Fruit fly (Drosophila melanogaster) whole organism: ENCODE measurements around the gene CG43841.

Experiments used
- CG8478 ChIP-seq: fragments of >200 bp; optimal IDR thresholded peaks from 2 replicates; lab custom pipeline; 2018; ENCODE audit warnings: inconsistent platforms
- Dll ChIP-seq: fragments of >200 bp; optimal IDR thresholded peaks from 2 replicates; lab custom pipeline; 2017
- EcR ChIP-seq, 2 experiments: fragments of >200 bp; optimal IDR thresholded peaks; 2 replicates each; lab custom pipeline; 2017; ENCODE audit warnings: missing biosample characterization in 2 of 2, missing genetic modification characterization in 2 of 2, missing genetic modification reagents in 2 of 2
- pan ChIP-seq: fragments of >200 bp; optimal IDR thresholded peaks from 2 replicates; lab custom pipeline; 2017
- psq ChIP-seq: fragments of >200 bp; optimal IDR thresholded peaks from 2 replicates; lab custom pipeline; 2017
- usp ChIP-seq: fragments of >200 bp; optimal IDR thresholded peaks from 2 replicates; lab custom pipeline; 2017; ENCODE audit warnings: missing biosample characterization, missing genetic modification characterization, mixed read lengths

Gene CG43841

dm6 chrX:18439367-18439766 lies at the start of gene CG43841:
CG43841 (plus strand) TSS chrX:18439667.
- no peak for TF ChIP-seq usp (GFP tag; lab: Kevin White, UChicago)
- no peak for TF ChIP-seq psq (lab: Kevin White, UChicago)
- TF ChIP-seq Dll (lab: Kevin White, UChicago) = no peak
- no peak for TF ChIP-seq CG8478
- no peak for TF ChIP-seq pan (lab: Kevin White, UChicago)
- no peak for TF ChIP-seq EcR (GFP tag; optimal IDR thresholded peaks at IDR 0.05; lab: Kevin White, UChicago)

DNA sequence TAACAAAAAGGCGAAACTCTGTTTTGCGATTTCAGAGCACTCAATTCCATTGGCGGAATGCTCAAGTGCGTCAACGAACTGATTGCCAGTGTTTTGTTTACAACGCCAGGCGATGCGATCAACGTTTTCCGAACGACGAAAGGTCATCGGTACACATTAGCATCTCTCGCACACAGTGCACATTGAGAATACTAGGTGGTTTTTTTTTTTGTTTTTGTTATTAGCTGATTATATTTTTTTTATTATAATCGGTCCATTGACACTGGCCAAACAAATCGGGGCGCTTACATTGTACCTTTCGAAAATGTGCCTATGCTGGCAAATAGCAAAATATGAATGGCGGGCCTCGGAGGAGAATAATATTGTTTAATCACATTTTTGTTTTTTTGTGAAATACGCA lies 44.3 kb upstream of the CG43841 start:
- TF ChIP-seq EcR (GFP tag; optimal IDR thresholded peaks at IDR 0.05; lab: Kevin White, UChicago) (no peak), psq (lab: Kevin White, UChicago) (no peak), Dll (lab: Kevin White, UChicago) (no peak), usp (GFP tag; lab: Kevin White, UChicago) (no peak), CG8478 (no peak), pan (lab: Kevin White, UChicago) (no peak)

- no peak for TF ChIP-seq usp (GFP tag; lab: Kevin White, UChicago)
- no peak for TF ChIP-seq EcR (GFP tag; optimal IDR thresholded peaks at IDR 0.05; lab: Kevin White, UChicago)
- TF ChIP-seq CG8478 = no peak
- TF ChIP-seq Dll (lab: Kevin White, UChicago) = no peak
- no peak for TF ChIP-seq pan (lab: Kevin White, UChicago)
- TF ChIP-seq psq (lab: Kevin White, UChicago) = no peak
Measured at dm6 chrX:18399965-18400364, 39.5 kb upstream of the CG43841 start, which contains the start of gene CG34328. CG34328 (minus strand) TSS chrX:18400065.

- TF ChIP-seq Dll (lab: Kevin White, UChicago) = no peak
- TF ChIP-seq CG8478 = no peak
- no peak for TF ChIP-seq pan (lab: Kevin White, UChicago)
- TF ChIP-seq usp (GFP tag; lab: Kevin White, UChicago) = no peak
- TF ChIP-seq EcR (GFP tag; optimal IDR thresholded peaks at IDR 0.05; lab: Kevin White, UChicago) = no peak
- TF ChIP-seq psq (lab: Kevin White, UChicago) = no peak
Measured at dm6 chrX:18402564-18402963, 36.9 kb upstream of the CG43841 start.

DNA sequence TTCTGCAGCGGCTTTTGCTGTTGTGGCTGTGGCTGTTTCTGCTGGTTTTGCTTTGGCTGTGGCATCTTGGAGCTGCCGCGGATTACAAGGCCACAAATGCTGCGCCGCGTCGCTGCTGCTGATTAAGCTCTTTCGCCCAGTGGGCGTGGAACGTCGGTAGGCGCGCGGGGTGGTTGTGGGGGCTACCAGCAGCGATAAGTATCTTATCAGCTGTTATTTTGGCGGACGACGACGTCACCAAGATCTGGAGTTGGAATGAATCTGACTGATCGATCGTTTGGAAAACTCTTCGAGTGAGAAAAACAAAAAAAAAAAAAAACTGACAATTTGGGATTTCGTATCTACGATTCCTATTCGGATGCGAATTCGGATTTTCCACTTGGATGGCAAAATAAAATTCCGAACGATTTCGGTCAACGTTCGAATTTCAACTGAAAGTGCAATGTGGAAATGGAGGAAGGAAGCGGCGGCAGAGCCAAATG lies 35.3 kb upstream of the CG43841 start:
- TF ChIP-seq psq (lab: Kevin White, UChicago) (no peak), Dll (lab: Kevin White, UChicago) (no peak), pan (lab: Kevin White, UChicago) (no peak), EcR (GFP tag; optimal IDR thresholded peaks at IDR 0.05; lab: Kevin White, UChicago) (no peak), usp (GFP tag; lab: Kevin White, UChicago) (no peak), CG8478 (no peak)

- TF ChIP-seq Dll (lab: Kevin White, UChicago) (peak; percentile 95), CG8478 (no peak), pan (lab: Kevin White, UChicago) (peak; percentile 82), EcR (GFP tag; optimal IDR thresholded peaks at IDR 0.05; lab: Kevin White, UChicago) (no peak), usp (GFP tag; lab: Kevin White, UChicago) (no peak), psq (lab: Kevin White, UChicago) (no peak)
Measured at dm6 chrX:18404632-18405238, 34.7 kb upstream of the CG43841 start.

DNA sequence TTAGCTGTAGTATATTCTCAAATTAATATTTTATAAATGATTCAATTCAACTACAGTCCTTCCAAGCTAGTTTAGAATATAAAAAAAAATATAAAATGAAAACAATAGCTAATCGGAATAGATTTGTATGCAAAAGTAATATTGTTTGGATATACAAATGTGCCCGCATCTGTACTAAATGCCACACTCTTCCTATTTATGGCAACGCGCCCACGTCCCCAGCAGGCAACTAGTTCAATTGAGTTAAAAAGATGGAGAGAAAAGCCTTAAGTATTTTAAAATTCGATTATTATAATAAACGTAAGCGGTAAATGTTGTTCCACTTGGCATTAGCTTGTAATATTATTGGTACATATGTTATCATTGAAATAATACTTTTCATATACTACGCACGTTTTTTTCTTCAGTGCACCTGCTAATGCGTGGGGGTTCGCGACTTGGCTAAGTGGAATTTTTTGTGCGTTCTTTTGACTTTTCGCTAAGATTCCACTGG lies 33.9 kb upstream of the CG43841 start:
- TF ChIP-seq psq (lab: Kevin White, UChicago) = no peak
- no peak for TF ChIP-seq usp (GFP tag; lab: Kevin White, UChicago)
- TF ChIP-seq EcR (GFP tag; optimal IDR thresholded peaks at IDR 0.05; lab: Kevin White, UChicago) = no peak
- no peak for TF ChIP-seq pan (lab: Kevin White, UChicago)
- no peak for TF ChIP-seq Dll (lab: Kevin White, UChicago)
- no peak for TF ChIP-seq CG8478

- no peak for TF ChIP-seq psq (lab: Kevin White, UChicago)
Measured at dm6 chrX:18406593-18407393, 32.7 kb upstream of the CG43841 start.

- TF ChIP-seq pan (lab: Kevin White, UChicago) = no peak
- TF ChIP-seq CG8478 = no peak
- no peak for TF ChIP-seq usp (GFP tag; lab: Kevin White, UChicago)
- TF ChIP-seq psq (lab: Kevin White, UChicago) = no peak
- TF ChIP-seq Dll (lab: Kevin White, UChicago) = no peak
- no peak for TF ChIP-seq EcR (GFP tag; optimal IDR thresholded peaks at IDR 0.05; lab: Kevin White, UChicago)
Measured at dm6 chrX:18407394-18407721, 32.1 kb upstream of the CG43841 start.

DNA sequence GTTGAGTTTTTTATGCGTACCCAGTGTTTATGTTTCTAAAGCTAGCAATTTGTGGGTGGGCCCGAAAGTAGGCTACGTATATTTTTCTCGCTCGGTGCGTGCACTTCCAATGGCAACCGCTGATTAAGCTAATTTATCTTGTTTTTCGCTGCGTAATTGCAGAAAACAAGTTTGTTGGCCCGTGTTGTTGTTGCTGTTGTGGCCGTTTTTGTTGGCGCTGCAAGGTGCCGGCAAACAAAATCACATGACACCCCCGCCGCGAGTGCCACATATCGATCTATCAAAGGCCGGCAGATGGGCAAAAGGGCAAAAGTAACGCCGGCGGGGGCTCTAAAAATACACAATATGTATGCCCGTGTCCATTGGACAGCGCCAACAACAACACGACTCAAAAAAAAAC lies 30.0 kb upstream of the CG43841 start:
- peak; percentile 16 for TF ChIP-seq Dll (lab: Kevin White, UChicago)
- TF ChIP-seq EcR (GFP tag; optimal IDR thresholded peaks at IDR 0.05; lab: Kevin White, UChicago) = no peak

- TF ChIP-seq Dll (lab: Kevin White, UChicago) (no peak), EcR (GFP tag; optimal IDR thresholded peaks at IDR 0.05; lab: Kevin White, UChicago) (no peak), usp (GFP tag; lab: Kevin White, UChicago) (no peak), CG8478 (no peak), pan (lab: Kevin White, UChicago) (no peak), psq (lab: Kevin White, UChicago) (no peak)
Measured at dm6 chrX:18409938-18410337, 29.5 kb upstream of the CG43841 start, which contains the start of gene Nt5b. Nt5b (minus strand) TSS chrX:18410144.

DNA sequence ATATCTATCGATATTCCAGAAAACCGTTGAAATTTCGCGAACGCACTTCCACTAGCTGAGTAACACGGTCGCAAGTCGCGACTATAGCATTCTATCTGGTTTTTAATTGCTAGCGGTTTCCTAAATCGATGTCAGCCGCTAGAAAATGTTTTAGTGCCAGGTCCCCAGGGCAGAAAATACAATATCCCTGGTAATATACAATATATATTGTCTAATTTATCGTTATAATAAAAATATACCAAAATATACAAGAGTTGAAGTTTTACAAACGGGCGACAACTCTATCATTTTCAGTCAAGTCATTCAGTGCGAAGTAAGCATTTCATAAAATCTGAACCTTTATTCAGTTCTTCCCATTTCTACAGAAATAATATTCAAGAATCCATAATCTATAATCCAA lies 24.4 kb upstream of the CG43841 start, which contains the start of gene CG15056:
CG15056 (plus strand) TSS at position 301 of the 400 bp plus-strand sequence.
- TF ChIP-seq Dll (lab: Kevin White, UChicago) (no peak), pan (lab: Kevin White, UChicago) (no peak), psq (lab: Kevin White, UChicago) (no peak), usp (GFP tag; lab: Kevin White, UChicago) (no peak), EcR (GFP tag; optimal IDR thresholded peaks at IDR 0.05; lab: Kevin White, UChicago) (no peak), CG8478 (no peak)
